Worm (Caenorhabditis elegans): ENCODE data around the gene F07E5.12.
"Not testable (repeated sequence)": the region's sequence is repeated elsewhere in the genome, so short reads cannot be mapped to it uniquely, and the experiment has no call there.

ce11 chrII:2067451-2068021 lies at the start of gene F07E5.12:
- TF ChIP-seq klf-2 (GFP tag; conservative IDR thresholded peaks at IDR 0.05); ztf-23 (GFP tag; IDR thresholded peaks at IDR 0.05); T22C8.4 (GFP tag; IDR thresholded peaks at IDR 0.05); cog-1 (tag; optimal IDR thresholded peaks at IDR 0.05); flt-1 (GFP tag; IDR thresholded peaks at IDR 0.05); tab-1 (GFP tag; IDR thresholded peaks at IDR 0.05); ref-1 (GFP tag; conservative IDR thresholded peaks at IDR 0.05): not testable (repeated sequence)

Measured in whole organism, midembryonic.